Fruit fly (Drosophila melanogaster): ENCODE measurements around the gene CG34429.
A peak's percentile ranks its signal among the peaks of the same experiment; 100 is the strongest.

Gene CG34429

dm6 chr3L:13015823-13016465, 46.9 kb upstream of the CG34429 start, which contains the start of gene CG11267 (continued):
- TF ChIP-seq CG6792 (GFP tag; optimal IDR thresholded peaks at IDR 0.05) = peak; percentile 72
- peak; percentile 80 for TF ChIP-seq OdsH (GFP tag; optimal IDR thresholded peaks at IDR 0.05)
- TF ChIP-seq CG7368 (GFP tag; optimal IDR thresholded peaks at IDR 0.05) = peak; percentile 70
- TF ChIP-seq CG6808 (GFP tag; optimal IDR thresholded peaks at IDR 0.05) = peak; percentile 75
- peak; percentile 77 for TF ChIP-seq CG34406 (GFP tag; optimal IDR thresholded peaks at IDR 0.05)
- peak; percentile 75 for TF ChIP-seq Ets21C (GFP tag; optimal IDR thresholded peaks at IDR 0.05)
- TF ChIP-seq topi (GFP tag; optimal IDR thresholded peaks at IDR 0.05) = peak; percentile 84
- TF ChIP-seq CG8319 (GFP tag; optimal IDR thresholded peaks at IDR 0.05) = peak; percentile 71
- no peak for TF ChIP-seq CG16779 (tag; optimal IDR thresholded peaks at IDR 0.05)

- peak; percentile 83 for TF ChIP-seq Met (GFP tag; optimal IDR thresholded peaks at IDR 0.05)
- peak; percentile 98 for TF ChIP-seq CG15336 (GFP tag; IDR thresholded peaks at IDR 0.05)
- TF ChIP-seq dsx (GFP tag; optimal IDR thresholded peaks at IDR 0.05; ENCODE audit: poor library complexity, severe bottlenecking) = peak; percentile 95
- peak; percentile 86 for TF ChIP-seq CG31627 (GFP tag; optimal IDR thresholded peaks at IDR 0.05)
- TF ChIP-seq CG8632 (GFP tag; optimal IDR thresholded peaks at IDR 0.05) = peak; percentile 95
- peak; percentile 91 for TF ChIP-seq net (GFP tag; optimal IDR thresholded peaks at IDR 0.05)
- TF ChIP-seq Sox14 (GFP tag; optimal IDR thresholded peaks at IDR 0.05) = peak; percentile 86
- TF ChIP-seq cyc (GFP tag; optimal IDR thresholded peaks at IDR 0.05) = peak; percentile 76
- TF ChIP-seq eg (GFP tag; IDR thresholded peaks at IDR 0.05) = peak; percentile 98
- TF ChIP-seq CG11294 (GFP tag; IDR thresholded peaks at IDR 0.05) = peak; percentile 93
- TF ChIP-seq CG8319 (GFP tag; optimal IDR thresholded peaks at IDR 0.05) = peak; percentile 76
- no peak for TF ChIP-seq Hr38 (GFP tag; optimal IDR thresholded peaks at IDR 0.05)
- peak; percentile 80 for TF ChIP-seq CG11762 (GFP tag; optimal IDR thresholded peaks at IDR 0.05; ENCODE audit: insufficient read depth)
- peak; percentile 35 for TF ChIP-seq fd85E (GFP tag; optimal IDR thresholded peaks at IDR 0.05)
- peak; percentile 81 for TF ChIP-seq Hr39 (GFP tag; optimal IDR thresholded peaks at IDR 0.05)
- TF ChIP-seq CG9139 (GFP tag; optimal IDR thresholded peaks at IDR 0.05) = peak; percentile 73
- TF ChIP-seq Lpt (GFP tag; optimal IDR thresholded peaks at IDR 0.05) = peak; percentile 78
- peak; percentile 77 for TF ChIP-seq vri (GFP tag; optimal IDR thresholded peaks at IDR 0.05)
- peak; percentile 77 for TF ChIP-seq spab (GFP tag; optimal IDR thresholded peaks at IDR 0.05)
- peak; percentile 95 for TF ChIP-seq CG32006 (GFP tag; optimal IDR thresholded peaks at IDR 0.05)
- TF ChIP-seq Ets96B (tag; optimal IDR thresholded peaks at IDR 0.05) = peak; percentile 96
- peak; percentile 96 for TF ChIP-seq OdsH (GFP tag; optimal IDR thresholded peaks at IDR 0.05)
- peak; percentile 88 for TF ChIP-seq Eip75B (GFP tag; optimal IDR thresholded peaks at IDR 0.05)
- peak; percentile 90 for TF ChIP-seq CG1621 (tag; optimal IDR thresholded peaks at IDR 0.05)
- peak; percentile 94 for TF ChIP-seq svp (GFP tag)
- TF ChIP-seq fd59A (GFP tag; optimal IDR thresholded peaks at IDR 0.05) = peak; percentile 82
- TF ChIP-seq salr (GFP tag; optimal IDR thresholded peaks at IDR 0.05) = peak; percentile 83 to 89
- peak; percentile 81 for TF ChIP-seq Eip93F (GFP tag; optimal IDR thresholded peaks at IDR 0.05)
- TF ChIP-seq pdm3 (GFP tag; optimal IDR thresholded peaks at IDR 0.05) = peak; percentile 87
- peak; percentile 87 for TF ChIP-seq Sox102F (GFP tag; optimal IDR thresholded peaks at IDR 0.05)
- TF ChIP-seq Ets21C (GFP tag; optimal IDR thresholded peaks at IDR 0.05) = peak; percentile 75
- peak; percentile 84 for TF ChIP-seq CG4318 (GFP tag; optimal IDR thresholded peaks at IDR 0.05)
- peak; percentile 86 for TF ChIP-seq CG11902 (GFP tag; optimal IDR thresholded peaks at IDR 0.05)
- TF ChIP-seq CG7368 (GFP tag; optimal IDR thresholded peaks at IDR 0.05) = peak; percentile 67
- peak; percentile 94 for TF ChIP-seq CG6792 (GFP tag; optimal IDR thresholded peaks at IDR 0.05)
- peak; percentile 90 for TF ChIP-seq Hr4 (GFP tag; optimal IDR thresholded peaks at IDR 0.05)
- peak; percentile 98 for TF ChIP-seq CG8119 (GFP tag; IDR thresholded peaks at IDR 0.05)
- TF ChIP-seq CG10669 (GFP tag; optimal IDR thresholded peaks at IDR 0.05) = peak; percentile 85
- peak; percentile 95 for TF ChIP-seq achi (GFP tag; optimal IDR thresholded peaks at IDR 0.05)
- TF ChIP-seq esn (GFP tag; optimal IDR thresholded peaks at IDR 0.05) = peak; percentile 95
- TF ChIP-seq CG6854 (GFP tag; optimal IDR thresholded peaks at IDR 0.05) = peak; percentile 57
- TF ChIP-seq CG3919 (GFP tag; optimal IDR thresholded peaks at IDR 0.05) = peak; percentile 86
- TF ChIP-seq fkh (GFP tag; optimal IDR thresholded peaks at IDR 0.05) = peak; percentile 78
- peak; percentile 91 for TF ChIP-seq lz (GFP tag; optimal IDR thresholded peaks at IDR 0.05)
Observed at dm6 chr3L:13017803-13018324, 45.0 kb upstream of the CG34429 start, which contains the start of the genes mRpL20 and Icmt. Gene mRpL20, minus strand, starts transcription at chr3L:13017867. Gene Icmt, plus strand, starts transcription at chr3L:13018266.

Measured in whole organism, prepupa.